Worm (Caenorhabditis elegans) whole organism, L4 larva: Measurements from ENCODE around the gene ZC373.2.

ENCODE experiments used
- D1046.2 ChIP-seq: fragments of 200-800 bp; sonication (Bioruptor generic); IDR thresholded peaks from 2 replicates; pipeline ENCODE4 v1.3.6; 2022; ENCODE audit warnings: missing genetic modification characterization, missing compliant biosample characterization
- F26F4.8 ChIP-seq: fragments of 200-800 bp; sonication (Bioruptor generic); conservative IDR thresholded peaks from 2 replicates; pipeline ENCODE4 v1.3.6; 2022; ENCODE audit warnings: missing genetic modification characterization, missing compliant biosample characterization
- Y105C5A.15 ChIP-seq: fragments of 200-800 bp; sonication (Bioruptor generic); IDR thresholded peaks from 2 replicates; pipeline ENCODE4 v1.3.6; 2022; ENCODE audit warnings: missing genetic modification characterization, missing compliant biosample characterization
- Y5F2A.4 ChIP-seq: fragments of 200-800 bp; sonication (Bioruptor generic); optimal IDR thresholded peaks from 2 replicates; lab custom pipeline; 2018; ENCODE audit warnings: mild to moderate bottlenecking, missing genetic modification characterization, missing compliant biosample characterization
- Y75B8A.6 ChIP-seq: fragments of 200-800 bp; sonication (Bioruptor generic); IDR thresholded peaks from 2 replicates; pipeline ENCODE4 v1.3.6; 2022; ENCODE audit warnings: missing genetic modification reagents, missing genetic modification characterization, missing compliant biosample characterization
- aha-1 ChIP-seq: fragments of 150-350 bp; peaks from one replicate; lab custom pipeline; 2014; ENCODE audit warnings: missing biosample characterization, missing genetic modification characterization
- aly-2 ChIP-seq: sonication (generic microtip); optimal IDR thresholded peaks from 2 replicates; lab custom pipeline; 2018; ENCODE audit warnings: missing biosample characterization, missing genetic modification characterization
- ama-1 ChIP-seq: fragments of 150-350 bp; optimal IDR thresholded peaks from 2 replicates; lab custom pipeline; 2014; ENCODE audit warnings: inconsistent platforms, mixed read lengths
- ceh-20 ChIP-seq: fragments of 200-800 bp; sonication (Bioruptor generic); IDR thresholded peaks from 2 replicates; pipeline ENCODE4 v1.3.6; 2022; ENCODE audit warnings: missing genetic modification reagents, missing genetic modification characterization, missing compliant biosample characterization
- ceh-28 ChIP-seq: fragments of 150-350 bp; optimal IDR thresholded peaks from 2 replicates; lab custom pipeline; 2014; ENCODE audit warnings: missing biosample characterization, missing genetic modification reagents, missing genetic modification characterization
- ceh-44 ChIP-seq: fragments of 200-800 bp; sonication (Bioruptor generic); IDR thresholded peaks from 2 replicates; pipeline ENCODE4 v1.3.6; 2022; ENCODE audit warnings: missing genetic modification reagents, missing genetic modification characterization, missing compliant biosample characterization
- ces-1 ChIP-seq: fragments of 150-350 bp; sonication (generic microtip); optimal IDR thresholded peaks from 4 replicates; lab custom pipeline; 2014; ENCODE audit warnings: missing biosample characterization, missing genetic modification reagents, missing genetic modification characterization
- cey-2 ChIP-seq: sonication (generic microtip); optimal IDR thresholded peaks from 3 replicates; lab custom pipeline; 2017; ENCODE audit warnings: missing genetic modification characterization, mild to moderate bottlenecking, missing compliant biosample characterization, antibody characterized with exemption, borderline replicate concordance; ENCODE audit not compliant: insufficient read depth
- daf-12 ChIP-seq: fragments of 150-350 bp; optimal IDR thresholded peaks from 2 replicates; lab custom pipeline; 2014; ENCODE audit warnings: missing biosample characterization, missing genetic modification reagents, missing genetic modification characterization
- daf-16 ChIP-seq, 3 experiments: sonication (generic microtip); optimal IDR thresholded peaks; 2 replicates each; lab custom pipeline; 2016 to 2017; ENCODE audit warnings: missing genetic modification characterization in 3 of 3, missing genetic modification reagents in 3 of 3, mild to moderate bottlenecking in 2 of 3, missing compliant biosample characterization in 2 of 3, missing biosample characterization in 1 of 3, moderate library complexity in 1 of 3
- egl-43 ChIP-seq: fragments of 200-800 bp; sonication (Bioruptor generic); IDR thresholded peaks from 2 replicates; pipeline ENCODE4 v1.3.6; 2022; ENCODE audit warnings: missing genetic modification reagents, missing genetic modification characterization, missing compliant biosample characterization
- fos-1 ChIP-seq: fragments of 150-350 bp; optimal IDR thresholded peaks from 2 replicates; lab custom pipeline; 2014; ENCODE audit warnings: missing biosample characterization, missing genetic modification characterization
- hlh-30 ChIP-seq: sonication (generic microtip); optimal IDR thresholded peaks from 2 replicates; lab custom pipeline; 2017; ENCODE audit warnings: antibody characterized with exemption, mild to moderate bottlenecking, missing genetic modification characterization, missing compliant biosample characterization; ENCODE audit not compliant: insufficient read depth
- lim-7 ChIP-seq: fragments of 200-800 bp; sonication (Bioruptor generic); IDR thresholded peaks from 2 replicates; pipeline ENCODE4 v1.3.6; 2022; ENCODE audit warnings: missing genetic modification characterization, missing compliant biosample characterization
- lin-15B ChIP-seq: fragments of 150-350 bp; sonication (generic microtip); optimal IDR thresholded peaks from 3 replicates; lab custom pipeline; 2014; ENCODE audit warnings: missing biosample characterization, missing genetic modification characterization
- lin-38 ChIP-seq: fragments of 200-800 bp; sonication (Bioruptor generic); IDR thresholded peaks from 2 replicates; pipeline ENCODE4 v1.3.6; 2022; ENCODE audit warnings: missing genetic modification reagents, missing genetic modification characterization, missing compliant biosample characterization
- lsy-2 ChIP-seq, 2 experiments: fragments of 150-350 bp in 1 of 2; sonication (generic microtip) in 1 of 2; optimal IDR thresholded peaks; 2 replicates each; lab custom pipeline; 2014 to 2017; ENCODE audit warnings: missing biosample characterization in 2 of 2, missing genetic modification characterization in 2 of 2
- madf-9 ChIP-seq: fragments of 200-800 bp; sonication (Bioruptor generic); conservative IDR thresholded peaks from 2 replicates; pipeline ENCODE4 v1.3.6; 2022; ENCODE audit warnings: missing genetic modification reagents, missing genetic modification characterization, missing compliant biosample characterization
- mdl-1 ChIP-seq, 2 experiments: fragments of 150-350 bp in 1 of 2; sonication (generic microtip) in 1 of 2; optimal IDR thresholded peaks; 2 replicates each; lab custom pipeline; 2014 to 2017; ENCODE audit warnings: missing biosample characterization in 2 of 2, missing genetic modification characterization in 2 of 2
- mep-1 ChIP-seq: fragments of 150-350 bp; sonication (generic microtip); optimal IDR thresholded peaks from 3 replicates; lab custom pipeline; 2014; ENCODE audit warnings: missing biosample characterization, missing genetic modification characterization
- mes-2 ChIP-seq: sonication (generic microtip); optimal IDR thresholded peaks from 2 replicates; lab custom pipeline; 2016; ENCODE audit warnings: missing genotype, mild to moderate bottlenecking, missing genetic modification characterization, missing compliant biosample characterization; ENCODE audit not compliant: poor library complexity, severe bottlenecking
- nhr-25 ChIP-seq: sonication (generic microtip); optimal IDR thresholded peaks from 2 replicates; lab custom pipeline; 2017; ENCODE audit warnings: missing genetic modification characterization, mild to moderate bottlenecking, missing compliant biosample characterization, antibody characterized with exemption, moderate library complexity, borderline replicate concordance; ENCODE audit not compliant: insufficient read depth
- nhr-42 ChIP-seq: fragments of 200-800 bp; sonication (Bioruptor generic); IDR thresholded peaks from 2 replicates; pipeline ENCODE4 v1.3.6; 2022; ENCODE audit warnings: missing genetic modification characterization, missing compliant biosample characterization
- nhr-77 ChIP-seq: fragments of 150-350 bp; optimal IDR thresholded peaks from 2 replicates; lab custom pipeline; 2014; ENCODE audit warnings: missing biosample characterization, missing genetic modification characterization
- pha-4 ChIP-seq, 2 experiments: fragments of 150-350 bp in 1 of 2; fragments of 200-800 bp in 1 of 2; sonication (Bioruptor generic) in 1 of 2; IDR thresholded peaks in 1 of 2; optimal IDR thresholded peaks in 1 of 2; 2 replicates each; pipeline versions ENCODE4 v1.3.6 to Lab custom; 2014 to 2022; ENCODE audit warnings: missing genetic modification characterization in 2 of 2, missing genetic modification reagents in 2 of 2, missing biosample characterization in 1 of 2, missing compliant biosample characterization in 1 of 2
- rbr-2 ChIP-seq: sonication (generic microtip); optimal IDR thresholded peaks from 2 replicates; lab custom pipeline; 2016; ENCODE audit warnings: missing genotype, missing genetic modification characterization, missing compliant biosample characterization
- tra-1 ChIP-seq: fragments of 200-800 bp; sonication (Bioruptor generic); IDR thresholded peaks from 2 replicates; pipeline ENCODE4 v1.3.6; 2022; ENCODE audit warnings: missing genetic modification reagents, missing genetic modification characterization, missing compliant biosample characterization
- unc-130 ChIP-seq: sonication (generic microtip); optimal IDR thresholded peaks from 2 replicates; lab custom pipeline; 2016; ENCODE audit warnings: missing genetic modification reagents, missing genetic modification characterization, missing compliant biosample characterization
- unc-62 ChIP-seq, 3 experiments: fragments of 150-350 bp in 1 of 3; sonication (generic microtip); optimal IDR thresholded peaks in 2 of 3; peaks in 1 of 3; 1 replicate in 1 of 3; 2 replicates in 2 of 3; lab custom pipeline; 2014 to 2017; ENCODE audit warnings: missing biosample characterization in 3 of 3, missing genetic modification characterization in 3 of 3, missing genetic modification reagents in 3 of 3, missing genotype in 1 of 3
- zfp-3 ChIP-seq: fragments of 200-800 bp; sonication (Bioruptor generic); conservative IDR thresholded peaks from 2 replicates; pipeline ENCODE4 v1.3.6; 2022; ENCODE audit warnings: missing genetic modification reagents, missing genetic modification characterization, missing compliant biosample characterization
- zip-11 ChIP-seq: fragments of 200-800 bp; sonication (Bioruptor generic); IDR thresholded peaks from 2 replicates; pipeline ENCODE4 v1.3.6; 2022; ENCODE audit warnings: missing genetic modification characterization, missing compliant biosample characterization
- zip-2 ChIP-seq: fragments of 150-350 bp; optimal IDR thresholded peaks from 2 replicates; lab custom pipeline; 2014; ENCODE audit warnings: missing biosample characterization, missing genetic modification characterization

The ZC373.2 gene

ce11 chrX:10051625-10052024 lies 6.6 kb downstream of the ZC373.2 start (continued):
- TF ChIP-seq mep-1 (tag; lab: Kevin White, UChicago) (peak; percentile 62), Y75B8A.6 (no peak), lin-15B (no peak), lim-7 (GFP tag; lab: Robert Waterston, UW) (no peak), ama-1 (lab: Kevin White, UChicago) (no peak)

- TF ChIP-seq egl-43 (GFP tag; lab: Robert Waterston, UW) (no peak), Y75B8A.6 (no peak), lin-15B (no peak), cey-2 (tag; lab: Kevin White, UChicago) (no peak), nhr-42 (GFP tag; lab: Robert Waterston, UW) (no peak), hlh-30 (tag; lab: Kevin White, UChicago) (no peak), fos-1 (tag; lab: Kevin White, UChicago) (no peak), aly-2 (tag; lab: Kevin White, UChicago) (no peak), daf-12 (tag; lab: Kevin White, UChicago) (no peak)
Measured at ce11 chrX:10049160-10049559, 9.1 kb downstream of the ZC373.2 start, which contains the start of gene gnrr-3. Gene gnrr-3 (plus strand): TSS chrX:10049460.

- TF ChIP-seq unc-130 = no peak
- TF ChIP-seq ceh-44 (GFP tag; lab: Robert Waterston, UW) = no peak
- TF ChIP-seq, all 104 proteins: peak for 0
Measured at ce11 chrX:10047325-10047724, 10.9 kb downstream of the ZC373.2 start, which contains the start of gene ZC374.2. Gene ZC374.2 (minus strand): TSS chrX:10047425.

- peak; percentile 94 for TF ChIP-seq aha-1
- no peak for TF ChIP-seq Y5F2A.4 (GFP tag; lab: Kevin White, UChicago)
- TF ChIP-seq mes-2 = no peak
Measured at ce11 chrX:10044473-10044872, 13.8 kb downstream of the ZC373.2 start.

- TF ChIP-seq unc-62 (GFP tag; optimal IDR thresholded peaks at IDR 0.05 in 1 of 2; lab: Kevin White, UChicago) = peak in 1 of 2 experiments; percentile 29
- TF ChIP-seq unc-62 (tag; optimal IDR thresholded peaks at IDR 0.05; lab: Kevin White, UChicago) = no peak
- no peak for TF ChIP-seq nhr-25 (tag; lab: Kevin White, UChicago)
- no peak for TF ChIP-seq daf-16 (GFP tag; optimal IDR thresholded peaks at IDR 0.05; lab: Kevin White, UChicago)
- peak; percentile 88 for TF ChIP-seq daf-16 (tag; optimal IDR thresholded peaks at IDR 0.05; lab: Kevin White, UChicago)
Measured at ce11 chrX:10030836-10031235, 27.4 kb downstream of the ZC373.2 start, which contains the start of gene sek-6. Gene sek-6 (plus strand): TSS chrX:10031150.

- TF ChIP-seq nhr-25 (tag; lab: Kevin White, UChicago) = no peak
- TF ChIP-seq nhr-77 (tag; lab: Kevin White, UChicago) = no peak
- no peak for TF ChIP-seq ceh-20
- TF ChIP-seq tra-1 (GFP tag; lab: Robert Waterston, UW) = no peak
- no peak for TF ChIP-seq mep-1 (tag; lab: Kevin White, UChicago)
- no peak for TF ChIP-seq pha-4 (GFP tag; IDR thresholded peaks at IDR 0.05; lab: Robert Waterston, UW)
- no peak for TF ChIP-seq pha-4 (tag; optimal IDR thresholded peaks at IDR 0.05; lab: Kevin White, UChicago)
- TF ChIP-seq ceh-28 (tag; lab: Kevin White, UChicago) = no peak
Measured at ce11 chrX:10027556-10027955, 30.7 kb downstream of the ZC373.2 start, which contains the start of gene mkk-4. Gene mkk-4 (plus strand): TSS chrX:10027856.

- TF ChIP-seq F26F4.8 (no peak), madf-9 (GFP tag; lab: Robert Waterston, UW) (no peak), zip-11 (GFP tag; lab: Robert Waterston, UW) (no peak), D1046.2 (GFP tag; lab: Robert Waterston, UW) (no peak), lsy-2 (tag; optimal IDR thresholded peaks at IDR 0.05; lab: Kevin White, UChicago) (peak in 1 of 2 experiments; percentile 39), lin-38 (no peak), lim-7 (GFP tag; lab: Robert Waterston, UW) (no peak), zfp-3 (no peak), Y105C5A.15 (GFP tag; lab: Robert Waterston, UW) (no peak), rbr-2 (tag; lab: Kevin White, UChicago) (peak; percentile 44), nhr-77 (tag; lab: Kevin White, UChicago) (peak; percentile 13), ces-1 (no peak), mdl-1 (tag; optimal IDR thresholded peaks at IDR 0.05; lab: Kevin White, UChicago) (peak in 1 of 2 experiments; percentile 72), Y75B8A.6 (no peak), zip-2 (tag; lab: Kevin White, UChicago) (no peak)
Measured at ce11 chrX:10026347-10026746, 31.9 kb downstream of the ZC373.2 start.
